Fruit fly (Drosophila melanogaster): ENCODE results near the gene Tim9a.

Tim9a gene

DNA sequence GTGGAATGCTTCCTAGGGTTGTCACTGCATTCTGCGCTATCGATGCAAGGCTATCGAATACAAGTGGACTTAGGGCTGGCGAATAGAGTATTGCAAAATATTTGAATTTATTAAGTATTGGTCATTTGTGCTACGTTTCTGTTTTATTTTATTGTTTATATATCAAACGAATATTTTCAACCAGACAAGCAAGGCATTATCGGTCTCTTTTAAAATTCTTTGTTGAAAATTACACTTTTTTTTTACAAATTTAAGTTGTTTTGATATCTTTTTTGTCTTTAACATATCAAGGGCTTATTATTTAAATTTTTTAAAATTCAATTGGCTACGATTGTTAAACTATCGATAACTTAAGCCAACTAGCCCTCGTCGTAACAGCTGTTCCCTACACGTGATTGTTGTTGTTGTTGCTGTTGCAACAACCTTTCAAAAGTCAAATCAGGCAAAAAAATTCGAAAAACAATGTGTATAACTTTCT is 2.4 kb downstream of the Tim9a start, which contains the start of the genes Ype and CG1662 (continued):
- TF ChIP-seq sob (GFP tag; IDR thresholded peaks at IDR 0.05), result peak; percentile 76
- peak; percentile 11 for TF ChIP-seq corto (GFP tag; optimal IDR thresholded peaks at IDR 0.05)
- peak; percentile 60 for TF ChIP-seq shn (GFP tag; optimal IDR thresholded peaks at IDR 0.05)
- TF ChIP-seq slp2 (GFP tag; optimal IDR thresholded peaks at IDR 0.05), result peak; percentile 30
- no peak for TF ChIP-seq br (optimal IDR thresholded peaks at IDR 0.05)
- no peak for TF ChIP-seq Hr78 (GFP tag; optimal IDR thresholded peaks at IDR 0.05)
- TF ChIP-seq CG4282 (GFP tag; optimal IDR thresholded peaks at IDR 0.05), result peak; percentile 17
- TF ChIP-seq eyg (GFP tag; optimal IDR thresholded peaks at IDR 0.05), result peak; percentile 11
- TF ChIP-seq hth (optimal IDR thresholded peaks at IDR 0.05), result no peak
- TF ChIP-seq dm (GFP tag; optimal IDR thresholded peaks at IDR 0.05), result peak; percentile 49
- peak; percentile 45; the same call in 1 of the 2 replicates for TF ChIP-seq HLH3B (GFP tag; IDR thresholded peaks at IDR 0.05)
- TF ChIP-seq CG43689 (GFP tag; IDR thresholded peaks at IDR 0.05), result no peak
- TF ChIP-seq grn (GFP tag; optimal IDR thresholded peaks at IDR 0.05), result no peak
- TF ChIP-seq Dek (tag; optimal IDR thresholded peaks at IDR 0.05), result peak; percentile 72
- peak; percentile 86 for TF ChIP-seq CG14710 (tag; optimal IDR thresholded peaks at IDR 0.05)
- TF ChIP-seq lov (optimal IDR thresholded peaks at IDR 0.05), result no peak
- TF ChIP-seq lov (GFP tag; IDR thresholded peaks at IDR 0.05), result 0 out of 3 replicates have a peak, but pooled peaks have one; percentile 31
- TF ChIP-seq CG14050 (GFP tag; IDR thresholded peaks at IDR 0.05), result 0 out of 3 replicates have a peak, but pooled peaks have one; percentile 22
- peak; percentile 76 for TF ChIP-seq mam (GFP tag; optimal IDR thresholded peaks at IDR 0.05)
- TF ChIP-seq CG7963 (GFP tag; IDR thresholded peaks at IDR 0.05; ENCODE audit: partially characterized antibody), result 0 out of 3 replicates have a peak, but pooled peaks have one; percentile 28
- TF ChIP-seq CG10366 (GFP tag; IDR thresholded peaks at IDR 0.05), result peak; percentile 52
- TF ChIP-seq CG17829 (tag; optimal IDR thresholded peaks at IDR 0.05), result peak; percentile 77
- TF ChIP-seq CG34376 (GFP tag; optimal IDR thresholded peaks at IDR 0.05), result peak; percentile 47
- peak; percentile 50 for TF ChIP-seq CG33557 (GFP tag; optimal IDR thresholded peaks at IDR 0.05)
- peak; percentile 36 for TF ChIP-seq CG10431 (GFP tag; optimal IDR thresholded peaks at IDR 0.05)
- peak in 1 of 2 experiments; percentile 86 for TF ChIP-seq tll (GFP tag; optimal IDR thresholded peaks at IDR 0.05)
- TF ChIP-seq CG30431 (GFP tag; optimal IDR thresholded peaks at IDR 0.05), result peak; percentile 24
- TF ChIP-seq HmgD (GFP tag; optimal IDR thresholded peaks at IDR 0.05), result no peak
- peak; percentile 49 for TF ChIP-seq HmgZ (tag; optimal IDR thresholded peaks at IDR 0.05)
- peak; percentile 75; the same call in 1 of the 2 replicates for TF ChIP-seq Atf6 (GFP tag; IDR thresholded peaks at IDR 0.05)
- peak; percentile 82 for TF ChIP-seq Dll (GFP tag; IDR thresholded peaks at IDR 0.05; ENCODE audit: partially characterized antibody)
- no peak for TF ChIP-seq sim (GFP tag; IDR thresholded peaks at IDR 0.05)
- no peak for TF ChIP-seq Eip74EF (GFP tag; optimal IDR thresholded peaks at IDR 0.05)
- peak; percentile 49 for TF ChIP-seq Nf-YB (GFP tag; optimal IDR thresholded peaks at IDR 0.05)
- peak; percentile 70 for TF ChIP-seq CG6689 (GFP tag; IDR thresholded peaks at IDR 0.05)
- no peak for TF ChIP-seq CG34224 (GFP tag; IDR thresholded peaks at IDR 0.05; ENCODE audit: partially characterized antibody)
- TF ChIP-seq pfk (GFP tag; optimal IDR thresholded peaks at IDR 0.05), result no peak
- peak; percentile 63; the same call in 1 of the 2 replicates for TF ChIP-seq rib (GFP tag; IDR thresholded peaks at IDR 0.05)
- peak; percentile 44; the same call in 1 of the 2 replicates for TF ChIP-seq CG14014 (GFP tag; IDR thresholded peaks at IDR 0.05)
- TF ChIP-seq CG4360 (GFP tag; IDR thresholded peaks at IDR 0.05), result peak; percentile 88
- no peak for TF ChIP-seq MTF-1 (GFP tag; optimal IDR thresholded peaks at IDR 0.05; ENCODE audit: borderline replicate concordance)
- peak; percentile 71 for TF ChIP-seq CG31441 (GFP tag; IDR thresholded peaks at IDR 0.05)
- TF ChIP-seq D19A (tag; optimal IDR thresholded peaks at IDR 0.05), result peak; percentile 58
- TF ChIP-seq CG8388 (GFP tag; optimal IDR thresholded peaks at IDR 0.05), result peak; percentile 54
- TF ChIP-seq Dp (GFP tag; optimal IDR thresholded peaks at IDR 0.05), result peak; percentile 34
- peak; percentile 62; the same call in 1 of the 2 replicates for TF ChIP-seq sisA (GFP tag; IDR thresholded peaks at IDR 0.05)
- TF ChIP-seq CG2116 (GFP tag; optimal IDR thresholded peaks at IDR 0.05), result peak; percentile 86
- peak; percentile 41 for TF ChIP-seq tap (tag; optimal IDR thresholded peaks at IDR 0.05)
- peak; percentile 73 for TF ChIP-seq Chrac-16 (GFP tag; optimal IDR thresholded peaks at IDR 0.05)
- peak; percentile 76 for TF ChIP-seq CG13894 (tag; optimal IDR thresholded peaks at IDR 0.05)
